Worm (Caenorhabditis elegans): ENCODE data around the gene F54F7.3.

The F54F7.3 gene

ce11 chrX:11875260-11875659 is 25.3 kb upstream of the F54F7.3 start, which contains the start of gene Y62H9A.1:
Y62H9A.1 (plus strand) TSS chrX:11875541.
- TF ChIP-seq tra-4 (tag; optimal IDR thresholded peaks at IDR 0.05) (no peak), tbx-11 (GFP tag; IDR thresholded peaks at IDR 0.05) (no peak), sea-1 (GFP tag; conservative IDR thresholded peaks at IDR 0.05) (no peak), tbx-37 (GFP tag; conservative IDR thresholded peaks at IDR 0.05) (no peak), F13C5.2 (tag; optimal IDR thresholded peaks at IDR 0.05) (no peak), aly-1 (tag; optimal IDR thresholded peaks at IDR 0.05) (no peak)

ce11 chrX:11872210-11872609 is 22.2 kb upstream of the F54F7.3 start:
- TF ChIP-seq scrt-1 (GFP tag; IDR thresholded peaks at IDR 0.05), result 0 out of 2 replicates have a peak, but pooled peaks have one; percentile 16
- TF ChIP-seq hmg-4 (GFP tag; optimal IDR thresholded peaks at IDR 0.05), result no peak
- no peak for TF ChIP-seq ceh-36 (tag; optimal IDR thresholded peaks at IDR 0.05)

ce11 chrX:11870393-11870792 is 20.4 kb upstream of the F54F7.3 start:
- no peak for TF ChIP-seq scrt-1 (GFP tag; IDR thresholded peaks at IDR 0.05)
- TF ChIP-seq ets-7 (tag; optimal IDR thresholded peaks at IDR 0.05), result peak; percentile 60

ce11 chrX:11869260-11869659 is 19.3 kb upstream of the F54F7.3 start, which contains the start of gene dot-1.2:
dot-1.2 (minus strand) TSS chrX:11869360.
- no peak for TF ChIP-seq hmbx-1 (tag; optimal IDR thresholded peaks at IDR 0.05)
- TF ChIP-seq tbx-11 (GFP tag; IDR thresholded peaks at IDR 0.05), result no peak
- TF ChIP-seq tra-4 (tag; optimal IDR thresholded peaks at IDR 0.05), result no peak
- TF ChIP-seq tbx-37 (GFP tag; conservative IDR thresholded peaks at IDR 0.05), result no peak
- no peak for TF ChIP-seq sea-1 (GFP tag; conservative IDR thresholded peaks at IDR 0.05)
- TF ChIP-seq hnd-1 (tag; optimal IDR thresholded peaks at IDR 0.05), result no peak
- no peak for TF ChIP-seq hmg-4 (GFP tag; optimal IDR thresholded peaks at IDR 0.05)
- TF ChIP-seq pes-1 (GFP tag; IDR thresholded peaks at IDR 0.05), result no peak
- TF ChIP-seq B0310.2 (tag; optimal IDR thresholded peaks at IDR 0.05), result no peak
- TF ChIP-seq ets-7 (tag; optimal IDR thresholded peaks at IDR 0.05), result no peak
- TF ChIP-seq ama-1 (optimal IDR thresholded peaks at IDR 0.05), result no peak
- no peak for TF ChIP-seq flt-1 (GFP tag; IDR thresholded peaks at IDR 0.05)
- no peak for TF ChIP-seq aly-1 (tag; optimal IDR thresholded peaks at IDR 0.05)
- TF ChIP-seq ceh-36 (tag; optimal IDR thresholded peaks at IDR 0.05), result no peak
- TF ChIP-seq ceh-13 (GFP tag; optimal IDR thresholded peaks at IDR 0.05), result no peak
- no peak for TF ChIP-seq F13C5.2 (tag; optimal IDR thresholded peaks at IDR 0.05)
- no peak for TF ChIP-seq scrt-1 (GFP tag; IDR thresholded peaks at IDR 0.05)

ce11 chrX:11865083-11865482 is 15.1 kb upstream of the F54F7.3 start, which contains the start of gene F54F7.6:
F54F7.6 (plus strand) TSS chrX:11865383.
- TF ChIP-seq hmbx-1 (tag; optimal IDR thresholded peaks at IDR 0.05), result no peak
- TF ChIP-seq scrt-1 (GFP tag; IDR thresholded peaks at IDR 0.05), result no peak
- no peak for TF ChIP-seq ceh-13 (GFP tag; optimal IDR thresholded peaks at IDR 0.05)
- TF ChIP-seq tbx-11 (GFP tag; IDR thresholded peaks at IDR 0.05), result no peak
- no peak for TF ChIP-seq B0310.2 (tag; optimal IDR thresholded peaks at IDR 0.05)
- no peak for TF ChIP-seq ceh-36 (tag; optimal IDR thresholded peaks at IDR 0.05)
- TF ChIP-seq tbx-37 (GFP tag; conservative IDR thresholded peaks at IDR 0.05), result no peak
- no peak for TF ChIP-seq aly-1 (tag; optimal IDR thresholded peaks at IDR 0.05)
- no peak for TF ChIP-seq pes-1 (GFP tag; IDR thresholded peaks at IDR 0.05)
- TF ChIP-seq ets-7 (tag; optimal IDR thresholded peaks at IDR 0.05), result no peak
- no peak for TF ChIP-seq tra-4 (tag; optimal IDR thresholded peaks at IDR 0.05)
- no peak for TF ChIP-seq F13C5.2 (tag; optimal IDR thresholded peaks at IDR 0.05)
- no peak for TF ChIP-seq flt-1 (GFP tag; IDR thresholded peaks at IDR 0.05)
- no peak for TF ChIP-seq ama-1 (optimal IDR thresholded peaks at IDR 0.05)

- TF ChIP-seq flt-1 (GFP tag; IDR thresholded peaks at IDR 0.05) (no peak), tra-4 (tag; optimal IDR thresholded peaks at IDR 0.05) (no peak), hnd-1 (tag; optimal IDR thresholded peaks at IDR 0.05) (no peak), B0310.2 (tag; optimal IDR thresholded peaks at IDR 0.05) (no peak), ets-7 (tag; optimal IDR thresholded peaks at IDR 0.05) (no peak), aly-1 (tag; optimal IDR thresholded peaks at IDR 0.05) (no peak), F13C5.2 (tag; optimal IDR thresholded peaks at IDR 0.05) (no peak), tbx-11 (GFP tag; IDR thresholded peaks at IDR 0.05) (no peak), hmbx-1 (tag; optimal IDR thresholded peaks at IDR 0.05) (no peak), ama-1 (optimal IDR thresholded peaks at IDR 0.05) (no peak), ceh-13 (GFP tag; optimal IDR thresholded peaks at IDR 0.05) (no peak), hmg-4 (GFP tag; optimal IDR thresholded peaks at IDR 0.05) (no peak), ceh-36 (tag; optimal IDR thresholded peaks at IDR 0.05) (no peak), scrt-1 (GFP tag; IDR thresholded peaks at IDR 0.05) (no peak), sea-1 (GFP tag; conservative IDR thresholded peaks at IDR 0.05) (no peak)
Measured at ce11 chrX:11863307-11863706, 13.3 kb upstream of the F54F7.3 start, which contains the start of gene F54F7.10. F54F7.10 (plus strand) TSS chrX:11863607.

- no peak for TF ChIP-seq sea-1 (GFP tag; conservative IDR thresholded peaks at IDR 0.05)
- TF ChIP-seq tra-4 (tag; optimal IDR thresholded peaks at IDR 0.05), result no peak
- no peak for TF ChIP-seq ceh-13 (GFP tag; optimal IDR thresholded peaks at IDR 0.05)
- TF ChIP-seq hmg-4 (GFP tag; optimal IDR thresholded peaks at IDR 0.05), result no peak
- TF ChIP-seq scrt-1 (GFP tag; IDR thresholded peaks at IDR 0.05), result no peak
- TF ChIP-seq tbx-37 (GFP tag; conservative IDR thresholded peaks at IDR 0.05), result no peak
- no peak for TF ChIP-seq ama-1 (optimal IDR thresholded peaks at IDR 0.05)
- no peak for TF ChIP-seq ets-7 (tag; optimal IDR thresholded peaks at IDR 0.05)
- no peak for TF ChIP-seq ceh-36 (tag; optimal IDR thresholded peaks at IDR 0.05)
- no peak for TF ChIP-seq F13C5.2 (tag; optimal IDR thresholded peaks at IDR 0.05)
- no peak for TF ChIP-seq aly-1 (tag; optimal IDR thresholded peaks at IDR 0.05)
- TF ChIP-seq B0310.2 (tag; optimal IDR thresholded peaks at IDR 0.05), result no peak
- no peak for TF ChIP-seq hnd-1 (tag; optimal IDR thresholded peaks at IDR 0.05)
- TF ChIP-seq flt-1 (GFP tag; IDR thresholded peaks at IDR 0.05), result no peak
- TF ChIP-seq pes-1 (GFP tag; IDR thresholded peaks at IDR 0.05), result no peak
- TF ChIP-seq tbx-11 (GFP tag; IDR thresholded peaks at IDR 0.05), result no peak
- TF ChIP-seq hmbx-1 (tag; optimal IDR thresholded peaks at IDR 0.05), result no peak
Measured at ce11 chrX:11857178-11857577, 7.2 kb upstream of the F54F7.3 start, which contains the start of gene mes-1. mes-1 (plus strand) TSS chrX:11857478.

ce11 chrX:11856214-11856613 is 6.2 kb upstream of the F54F7.3 start:
- TF ChIP-seq tbx-11 (GFP tag; IDR thresholded peaks at IDR 0.05), result no peak
- no peak for TF ChIP-seq ets-7 (tag; optimal IDR thresholded peaks at IDR 0.05)
- TF ChIP-seq hmbx-1 (tag; optimal IDR thresholded peaks at IDR 0.05), result no peak
- TF ChIP-seq ceh-13 (GFP tag; optimal IDR thresholded peaks at IDR 0.05), result no peak
- no peak for TF ChIP-seq B0310.2 (tag; optimal IDR thresholded peaks at IDR 0.05)
- TF ChIP-seq sea-1 (GFP tag; conservative IDR thresholded peaks at IDR 0.05), result no peak
- TF ChIP-seq aly-1 (tag; optimal IDR thresholded peaks at IDR 0.05), result no peak
- no peak for TF ChIP-seq ama-1 (optimal IDR thresholded peaks at IDR 0.05)
- TF ChIP-seq pes-1 (GFP tag; IDR thresholded peaks at IDR 0.05), result no peak
- no peak for TF ChIP-seq tra-4 (tag; optimal IDR thresholded peaks at IDR 0.05)
- no peak for TF ChIP-seq flt-1 (GFP tag; IDR thresholded peaks at IDR 0.05)
- TF ChIP-seq scrt-1 (GFP tag; IDR thresholded peaks at IDR 0.05), result no peak
- no peak for TF ChIP-seq F13C5.2 (tag; optimal IDR thresholded peaks at IDR 0.05)
- TF ChIP-seq ceh-36 (tag; optimal IDR thresholded peaks at IDR 0.05), result no peak
- no peak for TF ChIP-seq tbx-37 (GFP tag; conservative IDR thresholded peaks at IDR 0.05)
- no peak for TF ChIP-seq hnd-1 (tag; optimal IDR thresholded peaks at IDR 0.05)
- TF ChIP-seq hmg-4 (GFP tag; optimal IDR thresholded peaks at IDR 0.05), result no peak
